Fruit fly (Drosophila melanogaster) S2 (cell line): ENCODE data around the gene CG3842.

Experiments used
- CG8478 ChIP-seq: fragments of >200 bp; optimal IDR thresholded peaks from 2 replicates; lab custom pipeline; 2018
- CTCF ChIP-seq, 2 experiments: fragments of >200 bp; optimal IDR thresholded peaks; 2 replicates each; lab custom pipeline; 2018

- TF ChIP-seq CTCF (optimal IDR thresholded peaks at IDR 0.05; lab: Kevin White, UChicago) = no peak
- TF ChIP-seq CG8478 (lab: Kevin White, UChicago) = no peak
Observed at dm6 chrX:6343786-6344537, 6.4 kb downstream of the CG3842 start.
